Fruit fly (Drosophila melanogaster) whole organism, prepupa: ENCODE measurements around the gene CG1113.

Experiments
- CG16779 ChIP-seq: fragments of 200-800 bp; sonication (Bioruptor generic); optimal IDR thresholded peaks from 3 replicates; lab custom pipeline; 2017; ENCODE audit warnings: missing biosample characterization, mild to moderate bottlenecking, missing genetic modification characterization
- Eip78C ChIP-seq: fragments of 200-800 bp; sonication (Bioruptor generic); peaks from one replicate; lab custom pipeline; 2016; ENCODE audit warnings: missing biosample characterization, missing genetic modification characterization
- Eip93F ChIP-seq: fragments of 200-800 bp; sonication (Bioruptor generic); optimal IDR thresholded peaks from 2 replicates; lab custom pipeline; 2016; ENCODE audit warnings: missing biosample characterization, mild to moderate bottlenecking, missing genetic modification characterization
- Lpt ChIP-seq: fragments of 200-800 bp; sonication (Bioruptor generic); optimal IDR thresholded peaks from 3 replicates; lab custom pipeline; 2016; ENCODE audit warnings: missing biosample characterization, missing genetic modification characterization
- Smox ChIP-seq: fragments of 200-800 bp; sonication (Bioruptor generic); optimal IDR thresholded peaks from 3 replicates; lab custom pipeline; 2016; ENCODE audit warnings: missing biosample characterization, missing genetic modification characterization
- Sox102F ChIP-seq: fragments of 200-800 bp; sonication (Bioruptor generic); optimal IDR thresholded peaks from 2 replicates; lab custom pipeline; 2016; ENCODE audit warnings: missing biosample characterization, mild to moderate bottlenecking, missing genetic modification characterization
- Sox15 ChIP-seq: fragments of 200-800 bp; sonication (Bioruptor generic); optimal IDR thresholded peaks from 3 replicates; lab custom pipeline; 2016; ENCODE audit warnings: missing biosample characterization, missing genetic modification characterization
- achi ChIP-seq: fragments of 200-800 bp; sonication (Bioruptor generic); optimal IDR thresholded peaks from 3 replicates; lab custom pipeline; 2016; ENCODE audit warnings: missing biosample characterization, missing genetic modification characterization
- dsx ChIP-seq: fragments of 200-800 bp; optimal IDR thresholded peaks from 3 replicates; lab custom pipeline; 2019; ENCODE audit warnings: missing biosample characterization, mild to moderate bottlenecking, missing genetic modification characterization, moderate library complexity; ENCODE audit not compliant: poor library complexity, severe bottlenecking
- esn ChIP-seq: fragments of 200-800 bp; sonication (Bioruptor generic); optimal IDR thresholded peaks from 2 replicates; lab custom pipeline; 2016; ENCODE audit warnings: missing biosample characterization, mild to moderate bottlenecking, missing genetic modification characterization, moderate library complexity
- spab ChIP-seq: fragments of 200-800 bp; sonication (Bioruptor generic); optimal IDR thresholded peaks from 2 replicates; lab custom pipeline; 2017; ENCODE audit warnings: missing biosample characterization, mild to moderate bottlenecking, missing genetic modification characterization, missing genetic modification reagents
- svp ChIP-seq: fragments of 200-800 bp; sonication (Bioruptor generic); peaks from one replicate; lab custom pipeline; 2016; ENCODE audit warnings: missing biosample characterization, missing genetic modification characterization
- vri ChIP-seq: fragments of 200-800 bp; sonication (Bioruptor generic); optimal IDR thresholded peaks from 3 replicates; lab custom pipeline; 2016; ENCODE audit warnings: missing biosample characterization, mild to moderate bottlenecking, missing genetic modification characterization

DNA sequence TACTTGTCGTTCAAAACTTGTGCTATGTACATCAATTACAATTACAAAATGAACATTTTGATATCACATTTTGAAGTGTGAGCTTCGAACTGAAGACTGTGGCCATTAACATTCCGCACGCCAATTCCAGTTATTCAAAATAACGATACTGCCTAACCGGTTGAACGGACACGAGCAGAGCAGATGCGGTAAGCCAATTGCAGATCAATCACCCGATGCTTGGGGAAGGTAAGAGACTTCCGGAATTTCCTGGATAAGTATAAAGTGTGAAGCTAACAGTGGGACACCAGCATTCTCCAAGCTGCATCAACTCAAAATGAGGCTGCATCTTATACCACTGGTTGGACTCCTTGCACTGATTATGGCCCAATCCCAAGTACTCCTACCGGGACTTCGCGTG lies 29.1 kb upstream of the CG1113 start, which contains the start of gene CG14664:
- no peak for TF ChIP-seq Sox102F
- TF ChIP-seq spab (GFP tag; lab: Kevin White, UChicago): no peak
- no peak for TF ChIP-seq Lpt
- TF ChIP-seq achi (GFP tag; lab: Kevin White, UChicago): no peak
- no peak for TF ChIP-seq Eip93F (GFP tag; lab: Kevin White, UChicago)
- no peak for TF ChIP-seq Sox15
- no peak for TF ChIP-seq svp
- no peak for TF ChIP-seq Eip78C
- TF ChIP-seq dsx (GFP tag; lab: Kevin White, UChicago): no peak
- no peak for TF ChIP-seq CG16779 (tag; lab: Kevin White, UChicago)
- TF ChIP-seq Smox (GFP tag; lab: Kevin White, UChicago): no peak
- TF ChIP-seq vri (GFP tag; lab: Kevin White, UChicago): no peak
- no peak for TF ChIP-seq esn (GFP tag; lab: Kevin White, UChicago)
